Worm (Caenorhabditis elegans) whole organism, L3 larva: ENCODE data around the gene F36H12.4.
"Not testable (repeated sequence)": the region's sequence is repeated elsewhere in the genome, so short reads cannot be mapped to it uniquely, and the experiment has no call there.

Experiments used
- fkh-10 ChIP-seq: sonication (generic microtip); optimal IDR thresholded peaks from 2 replicates; lab custom pipeline; 2017; ENCODE audit warnings: missing biosample characterization, missing genetic modification reagents, missing genetic modification characterization
- nhr-11 ChIP-seq: fragments of 150-350 bp; optimal IDR thresholded peaks from 2 replicates; lab custom pipeline; 2014; ENCODE audit warnings: missing biosample characterization, missing genetic modification characterization

- TF ChIP-seq fkh-10; nhr-11 (tag; lab: Kevin White, UChicago): not testable (repeated sequence)
These were observed 14.2 kb upstream of the F36H12.4 start, which contains the start of gene F36H12.10 for ce11 chrIV:5254678-5255077.
